Worm (Caenorhabditis elegans): ENCODE measurements around the gene Y41C4A.12.
"Not testable (repeated sequence)": the region's sequence is repeated elsewhere in the genome, so short reads cannot be mapped to it uniquely, and the experiment has no call there.

Gene Y41C4A.12

DNA sequence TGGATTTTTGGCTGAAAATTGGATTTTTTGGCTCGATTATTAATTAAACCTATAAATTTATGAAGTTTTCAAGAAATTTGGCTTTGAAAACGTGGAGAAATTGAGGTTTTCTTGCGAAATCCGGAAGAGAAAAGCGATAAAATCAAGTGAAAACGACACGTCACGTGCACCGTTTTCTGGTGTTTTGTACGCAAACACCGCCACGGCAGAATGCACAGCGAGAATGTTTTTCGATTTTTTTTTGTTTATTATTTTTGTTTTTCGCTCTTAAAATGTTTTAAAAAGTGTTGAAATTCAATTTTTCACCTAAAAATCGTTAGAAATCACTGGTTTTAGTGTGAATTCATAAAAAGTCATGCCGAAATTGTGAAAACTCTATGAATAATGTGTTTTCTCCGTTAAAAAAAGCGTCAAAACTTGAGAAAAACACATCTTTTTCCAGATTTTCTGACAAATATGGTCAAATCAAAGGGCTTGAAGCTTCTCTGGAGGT, 48.1 kb upstream of the Y41C4A.12 start, which contains the start of gene immp-1 (continued):
- TF ChIP-seq efl-3 (GFP tag; optimal IDR thresholded peaks at IDR 0.05) (no peak), F16B12.6 (tag; optimal IDR thresholded peaks at IDR 0.05) (peak; percentile 96), aly-2 (tag; optimal IDR thresholded peaks at IDR 0.05) (no peak), blmp-1 (tag; optimal IDR thresholded peaks at IDR 0.05) (peak; percentile 98), ceh-90 (tag; optimal IDR thresholded peaks at IDR 0.05) (no peak), snu-23 (GFP tag; optimal IDR thresholded peaks at IDR 0.05) (peak; percentile 66), ceh-82 (tag; optimal IDR thresholded peaks at IDR 0.05) (peak; percentile 21 to 55 (median 53)), unc-62 (GFP tag; optimal IDR thresholded peaks at IDR 0.05) (no peak), elt-2 (tag; optimal IDR thresholded peaks at IDR 0.05) (no peak), nhr-12 (tag; optimal IDR thresholded peaks at IDR 0.05) (no peak), irx-1 (tag; optimal IDR thresholded peaks at IDR 0.05) (no peak), egl-13 (tag; optimal IDR thresholded peaks at IDR 0.05) (no peak), efl-1 (optimal IDR thresholded peaks at IDR 0.05) (peak; percentile 57 to 70), efl-1 (GFP tag; optimal IDR thresholded peaks at IDR 0.05 in 1 of 2) (peak; percentile 68 to 94), unc-30 (tag; optimal IDR thresholded peaks at IDR 0.05) (no peak), ama-1 (optimal IDR thresholded peaks at IDR 0.05) (no peak), nhr-11 (tag; optimal IDR thresholded peaks at IDR 0.05) (no peak), nhr-237 (tag; optimal IDR thresholded peaks at IDR 0.05) (no peak), sup-37 (GFP tag; optimal IDR thresholded peaks at IDR 0.05) (no peak), skn-1 (tag; optimal IDR thresholded peaks at IDR 0.05) (no peak), mep-1 (tag; optimal IDR thresholded peaks at IDR 0.05) (peak; percentile 79), nhr-84 (tag; optimal IDR thresholded peaks at IDR 0.05) (no peak), C34B4.2 (tag; optimal IDR thresholded peaks at IDR 0.05) (no peak), lsy-2 (tag; optimal IDR thresholded peaks at IDR 0.05) (peak; percentile 63 to 67), lin-14 (GFP tag; optimal IDR thresholded peaks at IDR 0.05) (no peak), mdl-1 (tag; optimal IDR thresholded peaks at IDR 0.05) (peak in 1 of 2 experiments; percentile 34), pqm-1 (tag; optimal IDR thresholded peaks at IDR 0.05) (no peak), ceh-63 (GFP tag; optimal IDR thresholded peaks at IDR 0.05) (no peak), ztf-11 (tag; optimal IDR thresholded peaks at IDR 0.05) (no peak), ztf-4 (tag; optimal IDR thresholded peaks at IDR 0.05) (no peak), ces-1 (GFP tag; optimal IDR thresholded peaks at IDR 0.05) (no peak), unc-98 (GFP tag; IDR thresholded peaks at IDR 0.05) (no peak), lin-13 (GFP tag; optimal IDR thresholded peaks at IDR 0.05) (no peak), lir-3 (tag; optimal IDR thresholded peaks at IDR 0.05; ENCODE audit: poor library complexity) (no peak), hlh-4 (tag; optimal IDR thresholded peaks at IDR 0.05) (no peak), lin-35 (GFP tag; optimal IDR thresholded peaks at IDR 0.05) (peak; percentile 61 to 69), fkh-10 (GFP tag; optimal IDR thresholded peaks at IDR 0.05) (no peak), sptf-1 (tag; optimal IDR thresholded peaks at IDR 0.05) (no peak), nhr-71 (tag; optimal IDR thresholded peaks at IDR 0.05) (no peak), hlh-17 (GFP tag; optimal IDR thresholded peaks at IDR 0.05; ENCODE audit: borderline replicate concordance) (no peak), lin-15B (tag; optimal IDR thresholded peaks at IDR 0.05) (no peak), elt-3 (tag; optimal IDR thresholded peaks at IDR 0.05) (peak in 2 of 6 experiments; percentile 25 to 29), zip-4 (GFP tag; optimal IDR thresholded peaks at IDR 0.05) (no peak), mab-9 (GFP tag; IDR thresholded peaks at IDR 0.05) (no peak)

- not testable (repeated sequence) for TF ChIP-seq efl-1 (optimal IDR thresholded peaks at IDR 0.05)
- peak in 1 of 2 experiments; percentile 71 for TF ChIP-seq efl-1 (GFP tag; optimal IDR thresholded peaks at IDR 0.05 in 1 of 2)
Observed at ce11 chrIII:11773581-11773980, 47.1 kb upstream of the Y41C4A.12 start, which contains the start of gene gbf-1. TSS of gene gbf-1 (minus strand) at chrIII:11773681.

Data from whole organism, L1 larva.